Worm (Caenorhabditis elegans) whole organism, early embryonic: ENCODE measurements around the gene syf-3.

ENCODE experiments used
- B0310.2 ChIP-seq: sonication (generic microtip); optimal IDR thresholded peaks from 2 replicates; lab custom pipeline; 2016; ENCODE audit warnings: mild to moderate bottlenecking, missing genetic modification characterization, missing compliant biosample characterization
- ama-1 ChIP-seq: fragments of 150-350 bp; optimal IDR thresholded peaks from 2 replicates; lab custom pipeline; 2014
- ceh-13 ChIP-seq: fragments of 200-800 bp; sonication (Bioruptor generic); optimal IDR thresholded peaks from 2 replicates; lab custom pipeline; 2018; ENCODE audit warnings: mild to moderate bottlenecking, missing genetic modification characterization, missing compliant biosample characterization
- ceh-36 ChIP-seq: sonication (generic microtip); optimal IDR thresholded peaks from 2 replicates; lab custom pipeline; 2016; ENCODE audit warnings: missing genetic modification characterization, inconsistent platforms, missing compliant biosample characterization
- ets-7 ChIP-seq: sonication (generic microtip); optimal IDR thresholded peaks from 2 replicates; lab custom pipeline; 2016; ENCODE audit warnings: missing genotype, missing genetic modification characterization, missing compliant biosample characterization
- hmbx-1 ChIP-seq: sonication (generic microtip); optimal IDR thresholded peaks from 2 replicates; lab custom pipeline; 2016; ENCODE audit warnings: mild to moderate bottlenecking, missing genetic modification characterization, missing compliant biosample characterization
- hnd-1 ChIP-seq: sonication (generic microtip); optimal IDR thresholded peaks from 2 replicates; lab custom pipeline; 2016; ENCODE audit warnings: missing genetic modification characterization, missing compliant biosample characterization
- scrt-1 ChIP-seq: fragments of 200-800 bp; sonication (Bioruptor generic); IDR thresholded peaks from 2 replicates; pipeline ENCODE4 v1.3.6; 2022; ENCODE audit warnings: missing genetic modification characterization, missing compliant biosample characterization
- tbx-37 ChIP-seq: fragments of 200-800 bp; sonication (Bioruptor generic); conservative IDR thresholded peaks from 2 replicates; pipeline ENCODE4 v1.3.6; 2022; ENCODE audit warnings: missing genetic modification reagents, missing genetic modification characterization, missing compliant biosample characterization
- tra-4 ChIP-seq: sonication (generic microtip); optimal IDR thresholded peaks from 2 replicates; lab custom pipeline; 2017; ENCODE audit warnings: missing genetic modification characterization, missing compliant biosample characterization

DNA sequence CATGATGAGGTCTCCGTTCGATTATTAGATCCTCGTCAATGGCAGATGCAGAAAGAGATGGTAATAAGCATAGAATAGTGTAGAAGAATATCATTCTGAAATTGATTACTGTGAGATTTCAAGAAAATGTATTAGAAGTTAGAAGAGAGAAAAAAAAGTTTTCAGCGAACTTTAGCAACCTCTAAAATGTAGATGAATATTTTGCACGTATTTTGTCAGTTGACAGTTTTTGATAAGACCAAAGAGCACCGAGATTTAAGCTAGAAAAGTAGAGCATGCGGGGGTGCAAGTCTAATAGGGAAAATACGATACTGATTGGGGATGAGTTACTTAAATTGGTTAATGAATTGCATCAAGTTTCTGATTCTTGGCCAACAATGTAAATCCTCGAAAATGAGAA lies 14.9 kb downstream of the syf-3 start, which contains the start of gene M03F8.6:
- TF ChIP-seq tra-4 (tag; lab: Kevin White, UChicago), result no peak
- TF ChIP-seq B0310.2 (tag; lab: Kevin White, UChicago), result no peak
- no peak for TF ChIP-seq ceh-13
- no peak for TF ChIP-seq hmbx-1 (tag; lab: Kevin White, UChicago)
- no peak for TF ChIP-seq ets-7 (tag; lab: Kevin White, UChicago)
- TF ChIP-seq ama-1, result no peak
- no peak for TF ChIP-seq ceh-36 (tag; lab: Kevin White, UChicago)
- no peak for TF ChIP-seq scrt-1 (GFP tag; lab: Robert Waterston, UW)
- TF ChIP-seq hnd-1 (tag; lab: Kevin White, UChicago), result no peak
- TF ChIP-seq tbx-37 (GFP tag; lab: Robert Waterston, UW), result no peak
